Worm (Caenorhabditis elegans) whole organism, late embryonic: Measurements from ENCODE around the gene mboa-2.

Experiments
- C08G9.2 ChIP-seq: sonication (generic microtip); optimal IDR thresholded peaks from 2 replicates; lab custom pipeline; 2016; ENCODE audit warnings: mild to moderate bottlenecking, missing genetic modification characterization, moderate library complexity, missing compliant biosample characterization
- F13H6.1 ChIP-seq: sonication (generic microtip); optimal IDR thresholded peaks from 2 replicates; lab custom pipeline; 2016; ENCODE audit warnings: missing genetic modification characterization, missing compliant biosample characterization
- K02D7.2 ChIP-seq: sonication (generic microtip); optimal IDR thresholded peaks from 2 replicates; lab custom pipeline; 2017; ENCODE audit warnings: mild to moderate bottlenecking, missing genetic modification characterization, missing compliant biosample characterization
- K09A11.1 ChIP-seq: sonication (generic microtip); optimal IDR thresholded peaks from 2 replicates; lab custom pipeline; 2017; ENCODE audit warnings: antibody characterized with exemption, mild to moderate bottlenecking, missing genetic modification characterization, missing compliant biosample characterization; ENCODE audit not compliant: insufficient read depth
- Y22D7AL.16 ChIP-seq: sonication (generic microtip); optimal IDR thresholded peaks from 2 replicates; lab custom pipeline; 2016; ENCODE audit warnings: missing genetic modification characterization, missing compliant biosample characterization
- ahr-1 ChIP-seq: sonication (generic microtip); optimal IDR thresholded peaks from 2 replicates; lab custom pipeline; 2016; ENCODE audit warnings: missing genetic modification characterization, missing compliant biosample characterization
- ceh-18 ChIP-seq: sonication (generic microtip); optimal IDR thresholded peaks from 2 replicates; lab custom pipeline; 2016; ENCODE audit warnings: missing genetic modification characterization, missing compliant biosample characterization
- ceh-22 ChIP-seq: sonication (generic microtip); optimal IDR thresholded peaks from 2 replicates; lab custom pipeline; 2017; ENCODE audit warnings: missing biosample characterization, missing genetic modification characterization
- ceh-31 ChIP-seq: sonication (generic microtip); optimal IDR thresholded peaks from 2 replicates; lab custom pipeline; 2016; ENCODE audit warnings: missing genetic modification characterization, missing compliant biosample characterization
- ceh-34 ChIP-seq: sonication (generic microtip); optimal IDR thresholded peaks from 2 replicates; lab custom pipeline; 2016; ENCODE audit warnings: mild to moderate bottlenecking, missing genetic modification characterization, missing compliant biosample characterization
- ceh-6 ChIP-seq: fragments of 200-800 bp; sonication (Bioruptor generic); optimal IDR thresholded peaks from 2 replicates; lab custom pipeline; 2018; ENCODE audit warnings: mild to moderate bottlenecking, missing genetic modification characterization, missing compliant biosample characterization
- ceh-9 ChIP-seq: sonication (generic microtip); optimal IDR thresholded peaks from 2 replicates; lab custom pipeline; 2016; ENCODE audit warnings: mild to moderate bottlenecking, missing genetic modification characterization, inconsistent platforms, missing compliant biosample characterization
- che-1 ChIP-seq: sonication (generic microtip); optimal IDR thresholded peaks from 2 replicates; lab custom pipeline; 2016; ENCODE audit warnings: mild to moderate bottlenecking, missing genetic modification characterization, missing compliant biosample characterization
- dmd-4 ChIP-seq: sonication (generic microtip); optimal IDR thresholded peaks from 2 replicates; lab custom pipeline; 2016; ENCODE audit warnings: borderline replicate concordance, missing genetic modification characterization, missing compliant biosample characterization
- elt-2 ChIP-seq: sonication (generic microtip); optimal IDR thresholded peaks from 2 replicates; lab custom pipeline; 2016; ENCODE audit warnings: missing genetic modification reagents, missing genetic modification characterization, missing compliant biosample characterization
- ets-4 ChIP-seq: sonication (generic microtip); optimal IDR thresholded peaks from 2 replicates; lab custom pipeline; 2016; ENCODE audit warnings: missing genetic modification characterization, missing compliant biosample characterization
- fkh-10 ChIP-seq: fragments of 150-350 bp; optimal IDR thresholded peaks from 2 replicates; lab custom pipeline; 2014; ENCODE audit warnings: missing biosample characterization, missing genetic modification reagents, missing genetic modification characterization
- fkh-6 ChIP-seq: sonication (generic microtip); optimal IDR thresholded peaks from 2 replicates; lab custom pipeline; 2016; ENCODE audit warnings: missing genetic modification characterization, missing compliant biosample characterization
- gmeb-2 ChIP-seq: sonication (generic microtip); optimal IDR thresholded peaks from 2 replicates; lab custom pipeline; 2016; ENCODE audit warnings: missing genetic modification characterization, inconsistent platforms, missing compliant biosample characterization
- hlh-15 ChIP-seq: sonication (generic microtip); optimal IDR thresholded peaks from 2 replicates; lab custom pipeline; 2016; ENCODE audit warnings: missing genetic modification characterization, missing compliant biosample characterization
- hlh-30 ChIP-seq: sonication (generic microtip); optimal IDR thresholded peaks from 2 replicates; lab custom pipeline; 2017; ENCODE audit warnings: antibody characterized with exemption, missing genetic modification characterization, missing compliant biosample characterization; ENCODE audit not compliant: insufficient read depth
- hlh-6 ChIP-seq: sonication (generic microtip); optimal IDR thresholded peaks from 2 replicates; lab custom pipeline; 2016; ENCODE audit warnings: missing genotype, missing genetic modification characterization, missing compliant biosample characterization
- hlh-8 ChIP-seq: sonication (generic microtip); optimal IDR thresholded peaks from 2 replicates; lab custom pipeline; 2016; ENCODE audit warnings: missing genotype, missing genetic modification characterization, missing compliant biosample characterization
- lim-6 ChIP-seq: sonication (generic microtip); optimal IDR thresholded peaks from 2 replicates; lab custom pipeline; 2016; ENCODE audit warnings: missing genetic modification characterization, missing compliant biosample characterization
- mec-3 ChIP-seq: sonication (generic microtip); optimal IDR thresholded peaks from 2 replicates; lab custom pipeline; 2016; ENCODE audit warnings: borderline replicate concordance, missing genetic modification characterization, missing compliant biosample characterization
- nfya-1 ChIP-seq: sonication (generic microtip); optimal IDR thresholded peaks from 2 replicates; lab custom pipeline; 2017; ENCODE audit warnings: missing genetic modification characterization, mild to moderate bottlenecking, missing compliant biosample characterization, antibody characterized with exemption, moderate library complexity
- nhr-11 ChIP-seq: fragments of 150-350 bp; optimal IDR thresholded peaks from 2 replicates; lab custom pipeline; 2014; ENCODE audit warnings: missing biosample characterization, missing genetic modification characterization
- nhr-232 ChIP-seq: sonication (generic microtip); optimal IDR thresholded peaks from 2 replicates; lab custom pipeline; 2016; ENCODE audit warnings: missing genetic modification characterization, missing compliant biosample characterization
- odd-2 ChIP-seq: sonication (generic microtip); optimal IDR thresholded peaks from 2 replicates; lab custom pipeline; 2017; ENCODE audit warnings: antibody characterized with exemption, mild to moderate bottlenecking, missing genetic modification characterization, missing compliant biosample characterization
- pag-3 ChIP-seq: sonication (generic microtip); optimal IDR thresholded peaks from 2 replicates; lab custom pipeline; 2016; ENCODE audit warnings: missing compliant biosample characterization, missing genetic modification characterization, borderline replicate concordance
- pat-9 ChIP-seq: fragments of 200-800 bp; sonication (Bioruptor generic); optimal IDR thresholded peaks from 2 replicates; lab custom pipeline; 2018; ENCODE audit warnings: mild to moderate bottlenecking, missing genetic modification characterization, moderate library complexity, missing compliant biosample characterization
- pax-1 ChIP-seq: fragments of 150-350 bp; optimal IDR thresholded peaks from 2 replicates; lab custom pipeline; 2014; ENCODE audit warnings: missing biosample characterization, missing genetic modification characterization
- pha-2 ChIP-seq: sonication (generic microtip); optimal IDR thresholded peaks from 2 replicates; lab custom pipeline; 2017; ENCODE audit warnings: mild to moderate bottlenecking, missing genetic modification characterization, missing compliant biosample characterization
- pqm-1 ChIP-seq: sonication (generic microtip); optimal IDR thresholded peaks from 2 replicates; lab custom pipeline; 2016; ENCODE audit warnings: missing genetic modification characterization, missing compliant biosample characterization
- ref-2 ChIP-seq: sonication (generic microtip); optimal IDR thresholded peaks from 2 replicates; lab custom pipeline; 2016; ENCODE audit warnings: missing genetic modification characterization, missing compliant biosample characterization
- rnt-1 ChIP-seq: sonication (generic microtip); optimal IDR thresholded peaks from 2 replicates; lab custom pipeline; 2016; ENCODE audit warnings: missing genetic modification characterization, missing compliant biosample characterization
- sdc-2 ChIP-seq: sonication (generic microtip); optimal IDR thresholded peaks from 2 replicates; lab custom pipeline; 2016; ENCODE audit warnings: missing genotype, missing genetic modification characterization, missing compliant biosample characterization
- syd-9 ChIP-seq: sonication (generic microtip); optimal IDR thresholded peaks from 2 replicates; lab custom pipeline; 2016; ENCODE audit warnings: mild to moderate bottlenecking, missing genetic modification characterization, moderate library complexity, missing compliant biosample characterization
- tbx-2 ChIP-seq: sonication (generic microtip); optimal IDR thresholded peaks from 2 replicates; lab custom pipeline; 2016; ENCODE audit warnings: missing genetic modification characterization, missing compliant biosample characterization
- ttx-3 ChIP-seq: sonication (generic microtip); optimal IDR thresholded peaks from 2 replicates; lab custom pipeline; 2016; ENCODE audit warnings: missing genetic modification reagents, missing genetic modification characterization, missing compliant biosample characterization
- unc-42 ChIP-seq: sonication (generic microtip); optimal IDR thresholded peaks from 2 replicates; lab custom pipeline; 2016; ENCODE audit warnings: missing genotype, missing genetic modification characterization, missing compliant biosample characterization
- unc-55 ChIP-seq: sonication (generic microtip); optimal IDR thresholded peaks from 2 replicates; lab custom pipeline; 2017; ENCODE audit warnings: missing biosample characterization, missing genetic modification reagents, missing genetic modification characterization
- unc-86 ChIP-seq: sonication (generic microtip); optimal IDR thresholded peaks from 2 replicates; lab custom pipeline; 2016; ENCODE audit warnings: missing genetic modification characterization, missing compliant biosample characterization
- ztf-16 ChIP-seq: sonication (generic microtip); optimal IDR thresholded peaks from 2 replicates; lab custom pipeline; 2017; ENCODE audit warnings: missing genetic modification characterization, missing compliant biosample characterization

Gene mboa-2

ce11 chrV:11082475-11082874 is 39.8 kb downstream of the mboa-2 start (continued):
- no peak for TF ChIP-seq K09A11.1 (tag; lab: Kevin White, UChicago)
- TF ChIP-seq pax-1 (tag; lab: Kevin White, UChicago): no peak
- no peak for TF ChIP-seq syd-9 (tag; lab: Kevin White, UChicago)
- no peak for TF ChIP-seq mec-3 (tag; lab: Kevin White, UChicago)
- TF ChIP-seq fkh-6 (tag; lab: Kevin White, UChicago): no peak
- TF ChIP-seq che-1 (tag; lab: Kevin White, UChicago): no peak
- no peak for TF ChIP-seq ahr-1 (tag; lab: Kevin White, UChicago)
- TF ChIP-seq odd-2: no peak
- TF ChIP-seq, all 69 proteins: peak for 9

- TF ChIP-seq ceh-18 (tag; lab: Kevin White, UChicago): peak; percentile 84
- TF ChIP-seq ztf-16: no peak
- no peak for TF ChIP-seq C08G9.2
- no peak for TF ChIP-seq hlh-6 (tag; lab: Kevin White, UChicago)
- TF ChIP-seq tbx-2 (tag; lab: Kevin White, UChicago): peak; percentile 5
- TF ChIP-seq Y22D7AL.16: no peak
- TF ChIP-seq sdc-2: peak; percentile 14
- TF ChIP-seq pat-9: no peak
- peak; percentile 56 for TF ChIP-seq ref-2 (tag; lab: Kevin White, UChicago)
- TF ChIP-seq syd-9 (tag; lab: Kevin White, UChicago): peak; percentile 13
- peak; percentile 55 for TF ChIP-seq ceh-31 (tag; lab: Kevin White, UChicago)
- TF ChIP-seq nfya-1 (tag; lab: Kevin White, UChicago): peak; percentile 88
- TF ChIP-seq hlh-15 (tag; lab: Kevin White, UChicago): no peak
- peak; percentile 47 for TF ChIP-seq rnt-1 (tag; lab: Kevin White, UChicago)
- TF ChIP-seq ceh-34: peak; percentile 69
- no peak for TF ChIP-seq pax-1 (tag; lab: Kevin White, UChicago)
- no peak for TF ChIP-seq che-1 (tag; lab: Kevin White, UChicago)
- peak; percentile 67 for TF ChIP-seq unc-55
- TF ChIP-seq elt-2 (tag; lab: Kevin White, UChicago): peak; percentile 95
- peak; percentile 14 for TF ChIP-seq fkh-6 (tag; lab: Kevin White, UChicago)
- TF ChIP-seq lim-6 (tag; lab: Kevin White, UChicago): no peak
- TF ChIP-seq, all 69 proteins: peak for 12
Measured at ce11 chrV:11080345-11081102, 41.8 kb downstream of the mboa-2 start, which contains the start of gene act-1. act-1 (plus strand) TSS chrV:11081052.

ce11 chrV:11078874-11079273 is 43.4 kb downstream of the mboa-2 start:
- no peak for TF ChIP-seq hlh-8 (tag; lab: Kevin White, UChicago)
- TF ChIP-seq unc-86 (tag; lab: Kevin White, UChicago): no peak
- TF ChIP-seq pqm-1: no peak
- TF ChIP-seq hlh-15 (tag; lab: Kevin White, UChicago): no peak
- no peak for TF ChIP-seq K02D7.2 (tag; lab: Kevin White, UChicago)
- no peak for TF ChIP-seq pag-3 (tag; lab: Kevin White, UChicago)
- no peak for TF ChIP-seq Y22D7AL.16
- no peak for TF ChIP-seq ztf-16
- TF ChIP-seq che-1 (tag; lab: Kevin White, UChicago): no peak
- TF ChIP-seq nhr-232 (tag; lab: Kevin White, UChicago): no peak
- no peak for TF ChIP-seq ceh-22 (tag; lab: Kevin White, UChicago)
- TF ChIP-seq ceh-6 (GFP tag; lab: Kevin White, UChicago): no peak

- TF ChIP-seq hlh-15 (tag; lab: Kevin White, UChicago) (no peak), hlh-30 (peak; percentile 8), ttx-3 (tag; lab: Kevin White, UChicago) (no peak), unc-55 (no peak), pha-2 (tag; lab: Kevin White, UChicago) (no peak), rnt-1 (tag; lab: Kevin White, UChicago) (peak; percentile 26), sdc-2 (no peak), tbx-2 (tag; lab: Kevin White, UChicago) (peak; percentile 53), fkh-10 (GFP tag; lab: Kevin White, UChicago) (no peak), gmeb-2 (tag; lab: Kevin White, UChicago) (no peak), ceh-9 (tag; lab: Kevin White, UChicago) (no peak), dmd-4 (tag; lab: Kevin White, UChicago) (no peak), nhr-11 (no peak), che-1 (tag; lab: Kevin White, UChicago) (no peak), unc-42 (tag; lab: Kevin White, UChicago) (peak; percentile 58), ceh-31 (tag; lab: Kevin White, UChicago) (peak; percentile 37), ztf-16 (peak; percentile 12), F13H6.1 (tag; lab: Kevin White, UChicago) (no peak), ets-4 (tag; lab: Kevin White, UChicago) (no peak)
Measured at ce11 chrV:11078104-11078724, 44.1 kb downstream of the mboa-2 start, which contains the start of gene act-2. act-2 (minus strand) TSS chrV:11078154.
